Fruit fly (Drosophila melanogaster) whole organism, pupa: ENCODE data around the gene Men-b.
A peak's percentile ranks its signal among the peaks of the same experiment; 100 is the strongest.

ENCODE experiments used
- CG10348 ChIP-seq: fragments of 200-800 bp; sonication (Bioruptor generic); IDR thresholded peaks from 2 replicates; pipeline ENCODE4 v1.3.6; 2022; ENCODE audit warnings: missing biosample characterization, missing genetic modification characterization
- CG12605 ChIP-seq: fragments of 200-800 bp; sonication (Bioruptor generic); IDR thresholded peaks from 2 replicates; pipeline ENCODE4 v1.3.6; 2022; ENCODE audit warnings: missing biosample characterization, missing genetic modification characterization
- CG13204 ChIP-seq: fragments of 200-800 bp; sonication (Bioruptor generic); optimal IDR thresholded peaks from 2 replicates; lab custom pipeline; 2018; ENCODE audit warnings: missing biosample characterization, mild to moderate bottlenecking, missing genetic modification characterization, moderate library complexity
- CG14655 ChIP-seq: fragments of 200-800 bp; sonication (Bioruptor generic); optimal IDR thresholded peaks from 3 replicates; lab custom pipeline; 2017; ENCODE audit warnings: mild to moderate bottlenecking, missing biosample characterization, missing genetic modification reagents, missing genetic modification characterization
- CG15710 ChIP-seq: fragments of 200-800 bp; sonication (Bioruptor generic); optimal IDR thresholded peaks from 2 replicates; lab custom pipeline; 2018; ENCODE audit warnings: missing biosample characterization, mild to moderate bottlenecking, missing genetic modification characterization, moderate library complexity
- CG17806 ChIP-seq: fragments of 200-800 bp; sonication (Bioruptor generic); optimal IDR thresholded peaks from 2 replicates; lab custom pipeline; 2018; ENCODE audit warnings: missing biosample characterization, mild to moderate bottlenecking, missing genetic modification characterization, moderate library complexity
- CG32121 ChIP-seq: fragments of 200-800 bp; sonication (Bioruptor generic); IDR thresholded peaks from 2 replicates; pipeline ENCODE4 v1.3.6; 2022; ENCODE audit warnings: missing biosample characterization, missing genetic modification characterization
- CG34367 ChIP-seq: fragments of 200-800 bp; sonication (Bioruptor generic); optimal IDR thresholded peaks from 2 replicates; lab custom pipeline; 2018; ENCODE audit warnings: missing biosample characterization, mild to moderate bottlenecking, missing genetic modification characterization
- CG4496 ChIP-seq: fragments of 200-800 bp; sonication (Bioruptor generic); IDR thresholded peaks from 3 replicates; pipeline ENCODE4 v1.3.6; 2022; ENCODE audit warnings: missing biosample characterization, missing genetic modification characterization
- CG8159 ChIP-seq: fragments of 200-800 bp; sonication (Bioruptor generic); optimal IDR thresholded peaks from 3 replicates; lab custom pipeline; 2018; ENCODE audit warnings: missing biosample characterization, mild to moderate bottlenecking, missing genetic modification characterization, moderate library complexity
- CG8301 ChIP-seq: fragments of 200-800 bp; sonication (Bioruptor generic); optimal IDR thresholded peaks from 2 replicates; lab custom pipeline; 2018; ENCODE audit warnings: missing biosample characterization, mild to moderate bottlenecking, missing genetic modification characterization
- CG9948 ChIP-seq: fragments of 200-800 bp; sonication (Bioruptor generic); optimal IDR thresholded peaks from 2 replicates; lab custom pipeline; 2018; ENCODE audit warnings: missing biosample characterization, mild to moderate bottlenecking, missing genetic modification characterization, moderate library complexity
- D1 ChIP-seq: fragments of 200-800 bp; sonication (Bioruptor generic); optimal IDR thresholded peaks from 2 replicates; lab custom pipeline; 2018; ENCODE audit warnings: missing biosample characterization, mild to moderate bottlenecking, missing genetic modification characterization, moderate library complexity
- EcR ChIP-seq: fragments of 200-800 bp; sonication (Bioruptor generic); optimal IDR thresholded peaks from 3 replicates; lab custom pipeline; 2019; ENCODE audit warnings: missing biosample characterization, missing genetic modification characterization, mild to moderate bottlenecking, moderate library complexity, missing genetic modification reagents
- Ets98B ChIP-seq: fragments of 200-800 bp; sonication (Bioruptor generic); IDR thresholded peaks from 2 replicates; pipeline ENCODE4 v1.3.6; 2022; ENCODE audit warnings: missing biosample characterization, missing genetic modification characterization
- Pif1A ChIP-seq: fragments of 200-800 bp; sonication (Bioruptor generic); optimal IDR thresholded peaks from 3 replicates; lab custom pipeline; 2016; ENCODE audit warnings: missing biosample characterization, missing genetic modification characterization
- Pif1B ChIP-seq: fragments of 200-800 bp; sonication (Bioruptor generic); optimal IDR thresholded peaks from 3 replicates; lab custom pipeline; 2016; ENCODE audit warnings: missing biosample characterization, missing genetic modification characterization
- Snoo ChIP-seq: fragments of 200-800 bp; sonication (Bioruptor generic); optimal IDR thresholded peaks from 3 replicates; lab custom pipeline; 2017; ENCODE audit warnings: missing biosample characterization, mild to moderate bottlenecking, missing genetic modification characterization, inconsistent platforms
- fd96Ca ChIP-seq: fragments of 200-800 bp; sonication (Bioruptor generic); IDR thresholded peaks from 3 replicates; pipeline ENCODE4 v1.3.6; 2022; ENCODE audit warnings: missing biosample characterization, missing genetic modification characterization
- gl ChIP-seq: fragments of 200-800 bp; sonication (Bioruptor generic); optimal IDR thresholded peaks from 2 replicates; lab custom pipeline; 2018; ENCODE audit warnings: missing biosample characterization, mild to moderate bottlenecking, missing genetic modification characterization
- rn ChIP-seq: fragments of 200-800 bp; sonication (Bioruptor generic); IDR thresholded peaks from 2 replicates; pipeline ENCODE4 v1.3.6; 2022; ENCODE audit warnings: missing biosample characterization, missing genetic modification characterization

Men-b gene

dm6 chr3R:27138700-27139099 is 12.8 kb upstream of the Men-b start:
- TF ChIP-seq gl (no peak), Snoo (tag; lab: Kevin White, UChicago) (no peak), CG34367 (tag; lab: Kevin White, UChicago) (no peak), CG32121 (GFP tag; lab: Robert Waterston, UW) (no peak), Pif1A (GFP tag; lab: Kevin White, UChicago) (no peak), CG13204 (GFP tag; lab: Kevin White, UChicago) (no peak), CG8301 (tag; lab: Kevin White, UChicago) (no peak), EcR (GFP tag; lab: Kevin White, UChicago) (no peak), CG12605 (GFP tag; lab: Robert Waterston, UW) (no peak), CG15710 (tag; lab: Kevin White, UChicago) (no peak), CG4496 (GFP tag; lab: Robert Waterston, UW) (no peak), rn (GFP tag; lab: Robert Waterston, UW) (no peak), CG8159 (no peak)
- TF ChIP-seq, all 21 proteins: peak for 0

DNA sequence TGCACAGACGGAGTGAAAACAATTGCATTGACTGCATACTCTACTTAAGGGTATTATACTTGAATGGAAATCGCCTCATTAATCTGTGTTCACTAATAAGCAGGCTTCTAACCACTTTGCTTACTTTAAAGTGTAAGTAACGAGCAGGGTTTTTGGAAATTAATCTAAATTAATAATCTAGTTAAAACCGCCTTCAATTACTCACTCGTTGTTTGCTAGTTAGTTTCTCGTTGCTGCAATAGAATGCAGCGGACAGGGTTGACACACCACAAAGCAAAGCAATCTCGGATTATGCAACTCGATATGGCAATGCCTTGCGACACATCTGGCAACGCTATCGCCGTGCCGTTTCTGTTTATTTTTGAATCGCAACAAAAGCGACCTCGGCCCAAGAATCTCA is 11.5 kb upstream of the Men-b start:
- TF ChIP-seq Ets98B (GFP tag; lab: Robert Waterston, UW) = 0 out of 2 replicates have a peak, but pooled peaks have one; percentile 9
- TF ChIP-seq CG13204 (GFP tag; lab: Kevin White, UChicago) = no peak
- TF ChIP-seq CG4496 (GFP tag; lab: Robert Waterston, UW) = peak; percentile 40; the same call in 1 of the 3 replicates
- no peak for TF ChIP-seq gl
- TF ChIP-seq CG32121 (GFP tag; lab: Robert Waterston, UW) = no peak
- TF ChIP-seq Snoo (tag; lab: Kevin White, UChicago) = peak; percentile 58
- TF ChIP-seq EcR (GFP tag; lab: Kevin White, UChicago) = peak; percentile 8
- peak; percentile 4 for TF ChIP-seq CG17806 (tag; lab: Kevin White, UChicago)
- no peak for TF ChIP-seq CG8301 (tag; lab: Kevin White, UChicago)
- TF ChIP-seq CG34367 (tag; lab: Kevin White, UChicago) = no peak
- no peak for TF ChIP-seq CG12605 (GFP tag; lab: Robert Waterston, UW)
- no peak for TF ChIP-seq D1
- no peak for TF ChIP-seq CG9948
- peak; percentile 66 for TF ChIP-seq Pif1A (GFP tag; lab: Kevin White, UChicago)
- peak; percentile 65 for TF ChIP-seq CG8159
- peak; percentile 49 for TF ChIP-seq CG15710 (tag; lab: Kevin White, UChicago)
- no peak for TF ChIP-seq CG10348
- TF ChIP-seq fd96Ca (GFP tag; lab: Robert Waterston, UW) = peak; percentile 46; the same call in 1 of the 3 replicates
- no peak for TF ChIP-seq rn (GFP tag; lab: Robert Waterston, UW)
- TF ChIP-seq Pif1B (GFP tag; lab: Kevin White, UChicago) = peak; percentile 41
- TF ChIP-seq CG14655 (GFP tag; lab: Kevin White, UChicago) = peak; percentile 43

- TF ChIP-seq CG9948 (no peak), fd96Ca (GFP tag; lab: Robert Waterston, UW) (no peak), CG4496 (GFP tag; lab: Robert Waterston, UW) (no peak), CG13204 (GFP tag; lab: Kevin White, UChicago) (no peak)
Observed at dm6 chr3R:27148812-27149769, 2.4 kb upstream of the Men-b start.

- TF ChIP-seq CG32121 (GFP tag; lab: Robert Waterston, UW) (no peak), CG4496 (GFP tag; lab: Robert Waterston, UW) (no peak), CG14655 (GFP tag; lab: Kevin White, UChicago) (peak; percentile 11), EcR (GFP tag; lab: Kevin White, UChicago) (peak; percentile 4), CG13204 (GFP tag; lab: Kevin White, UChicago) (peak; percentile 26)
Observed at dm6 chr3R:27149884-27150676, 1.4 kb upstream of the Men-b start.

DNA sequence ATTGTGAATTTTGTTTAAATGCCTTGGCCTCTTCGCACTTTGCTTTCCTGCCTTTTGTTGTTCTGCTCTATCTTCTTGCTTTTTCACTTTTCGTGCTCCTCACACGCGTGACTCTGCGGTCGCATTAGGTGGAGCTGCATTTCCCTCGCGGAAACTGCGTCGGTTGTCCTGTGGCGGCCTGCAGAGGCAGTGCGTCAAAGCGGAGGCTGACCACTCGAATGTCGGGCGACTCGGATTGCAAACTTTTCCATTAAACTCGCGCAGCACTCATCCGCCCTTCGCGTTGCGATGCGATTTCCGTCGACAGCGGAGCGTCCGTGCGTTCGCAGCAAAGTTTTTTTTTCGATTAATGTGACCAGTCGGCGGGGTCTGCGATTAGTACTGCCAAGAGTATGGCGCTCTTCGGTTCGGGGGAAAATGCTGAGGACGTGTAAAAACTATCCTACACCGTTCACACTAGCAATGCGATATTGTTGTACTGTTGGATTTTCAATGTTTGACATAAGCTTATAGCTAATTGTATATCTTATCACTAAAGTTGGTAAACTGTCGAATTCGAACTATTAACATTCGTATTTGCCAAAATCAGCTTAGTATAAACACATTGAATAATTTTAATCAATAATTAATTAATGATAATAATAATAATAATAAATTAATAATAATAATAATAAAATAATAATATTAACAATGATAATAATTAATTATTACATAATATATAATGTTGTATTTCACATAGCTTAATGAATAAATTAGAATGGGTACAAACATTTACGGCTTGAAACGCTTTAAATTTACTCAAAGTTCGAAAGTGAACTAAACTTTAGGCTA is 562 bp upstream of the Men-b start, which contains the start of gene CG6051:
TSS of gene CG6051 (minus strand) at position 385 of the 831 bp plus-strand sequence.
- no peak for TF ChIP-seq D1
- TF ChIP-seq CG8159 = peak; percentile 44
- TF ChIP-seq gl = no peak
- TF ChIP-seq CG9948 = peak; percentile 6
- TF ChIP-seq CG4496 (GFP tag; lab: Robert Waterston, UW) = no peak
- no peak for TF ChIP-seq Ets98B (GFP tag; lab: Robert Waterston, UW)
- TF ChIP-seq fd96Ca (GFP tag; lab: Robert Waterston, UW) = no peak
- no peak for TF ChIP-seq CG12605 (GFP tag; lab: Robert Waterston, UW)
- TF ChIP-seq CG34367 (tag; lab: Kevin White, UChicago) = no peak
- TF ChIP-seq Snoo (tag; lab: Kevin White, UChicago) = peak; percentile 39
- TF ChIP-seq CG15710 (tag; lab: Kevin White, UChicago) = no peak
- TF ChIP-seq CG17806 (tag; lab: Kevin White, UChicago) = peak; percentile 24
- no peak for TF ChIP-seq CG32121 (GFP tag; lab: Robert Waterston, UW)
- no peak for TF ChIP-seq Pif1A (GFP tag; lab: Kevin White, UChicago)
- no peak for TF ChIP-seq rn (GFP tag; lab: Robert Waterston, UW)
- no peak for TF ChIP-seq CG13204 (GFP tag; lab: Kevin White, UChicago)
- TF ChIP-seq CG8301 (tag; lab: Kevin White, UChicago) = peak; percentile 24
- no peak for TF ChIP-seq CG10348
- TF ChIP-seq Pif1B (GFP tag; lab: Kevin White, UChicago) = peak; percentile 4
- TF ChIP-seq CG14655 (GFP tag; lab: Kevin White, UChicago) = peak; percentile 6
- TF ChIP-seq EcR (GFP tag; lab: Kevin White, UChicago) = no peak
